Worm (Caenorhabditis elegans): ENCODE results near the gene cdd-2.

DNA sequence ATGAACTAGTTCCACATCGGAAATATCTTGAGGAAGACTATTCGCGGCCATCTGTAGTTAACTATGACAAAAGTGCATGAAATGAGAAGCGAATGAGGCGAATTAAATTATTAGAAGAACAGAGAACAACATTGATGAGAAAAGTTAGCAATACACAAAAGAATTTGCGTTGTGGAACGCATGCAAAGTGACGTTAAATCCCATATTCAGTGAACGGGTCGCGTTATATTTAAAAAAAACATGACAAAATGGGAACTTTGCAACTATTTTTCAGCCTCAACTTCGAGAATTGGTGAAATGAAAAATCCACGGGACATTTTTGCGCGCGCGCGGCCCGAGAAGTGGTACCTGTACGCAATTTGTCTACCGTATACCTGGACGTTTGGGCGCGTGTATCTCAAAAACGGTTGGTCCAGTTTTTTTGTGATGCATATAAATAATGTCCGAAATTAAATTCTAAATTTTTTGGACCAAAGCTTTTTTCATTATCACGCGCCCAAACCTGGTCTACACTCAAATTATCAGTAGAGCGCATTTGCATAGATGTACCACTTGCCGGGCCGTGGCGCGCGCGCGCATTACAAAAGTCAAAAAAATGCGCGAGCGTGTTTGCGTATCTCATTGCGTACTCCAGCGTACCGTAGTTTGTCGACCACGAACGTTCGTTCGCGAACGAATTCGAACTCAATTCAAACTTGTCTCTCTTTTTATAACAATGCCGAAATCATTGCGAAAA is at the start of gene cdd-2, which contains the start of gene oef-1:
- TF ChIP-seq syd-9 (tag; optimal IDR thresholded peaks at IDR 0.05) (no peak), hlh-30 (tag; optimal IDR thresholded peaks at IDR 0.05; ENCODE audit: insufficient read depth) (no peak), F13H6.1 (tag; optimal IDR thresholded peaks at IDR 0.05) (no peak), pha-4 (tag; optimal IDR thresholded peaks at IDR 0.05) (no peak), ceh-6 (GFP tag; optimal IDR thresholded peaks at IDR 0.05) (no peak), ets-4 (tag; optimal IDR thresholded peaks at IDR 0.05) (no peak), Y22D7AL.16 (tag; optimal IDR thresholded peaks at IDR 0.05) (no peak), gmeb-2 (tag; optimal IDR thresholded peaks at IDR 0.05) (no peak), ama-1 (optimal IDR thresholded peaks at IDR 0.05) (no peak), unc-86 (tag; optimal IDR thresholded peaks at IDR 0.05) (no peak), madf-2 (tag; optimal IDR thresholded peaks at IDR 0.05) (no peak), ztf-16 (tag; optimal IDR thresholded peaks at IDR 0.05) (no peak)
